Fruit fly (Drosophila melanogaster) whole organism, adult: ENCODE measurements around the gene CG2006.

Experiments
- CG11617 ChIP-seq: fragments of 200-800 bp; sonication (Bioruptor generic); optimal IDR thresholded peaks from 2 replicates; lab custom pipeline; 2017; ENCODE audit warnings: mild to moderate bottlenecking, missing biosample characterization, missing genetic modification reagents, missing genetic modification characterization
- CG12768 ChIP-seq: fragments of 200-800 bp; sonication (Bioruptor generic); optimal IDR thresholded peaks from 2 replicates; lab custom pipeline; 2017; ENCODE audit warnings: missing biosample characterization, missing genetic modification characterization, mild to moderate bottlenecking, moderate library complexity, missing genetic modification reagents
- CG14711 ChIP-seq: fragments of 200-800 bp; sonication (Bioruptor generic); optimal IDR thresholded peaks from 2 replicates; lab custom pipeline; 2018; ENCODE audit warnings: missing biosample characterization, mild to moderate bottlenecking, missing genetic modification characterization, moderate library complexity
- CG1620 ChIP-seq: fragments of 200-800 bp; sonication (Bioruptor generic); optimal IDR thresholded peaks from 2 replicates; lab custom pipeline; 2016; ENCODE audit warnings: missing biosample characterization, missing genetic modification characterization
- CG33017 ChIP-seq: fragments of 200-800 bp; sonication (Bioruptor generic); optimal IDR thresholded peaks from 2 replicates; lab custom pipeline; 2018; ENCODE audit warnings: missing biosample characterization, mild to moderate bottlenecking, missing genetic modification characterization, moderate library complexity
- CG5204 ChIP-seq: fragments of 200-800 bp; sonication (Bioruptor generic); optimal IDR thresholded peaks from 2 replicates; lab custom pipeline; 2016; ENCODE audit warnings: missing biosample characterization, missing genetic modification characterization
- CG7045 ChIP-seq: fragments of 200-800 bp; sonication (Bioruptor generic); optimal IDR thresholded peaks from 2 replicates; lab custom pipeline; 2017; ENCODE audit warnings: missing biosample characterization, mild to moderate bottlenecking, missing genetic modification characterization
- CG7101 ChIP-seq: fragments of 200-800 bp; sonication (Bioruptor generic); optimal IDR thresholded peaks from 2 replicates; lab custom pipeline; 2018; ENCODE audit warnings: missing biosample characterization, mild to moderate bottlenecking, missing genetic modification characterization, moderate library complexity
- Clk ChIP-seq: fragments of 200-800 bp; sonication (Bioruptor generic); optimal IDR thresholded peaks from 2 replicates; lab custom pipeline; 2017; ENCODE audit warnings: missing biosample characterization, missing genetic modification characterization
- Crg-1 ChIP-seq: fragments of 200-800 bp; sonication (Bioruptor generic); optimal IDR thresholded peaks from 2 replicates; lab custom pipeline; 2016; ENCODE audit warnings: missing biosample characterization, missing genetic modification characterization
- Hr96 ChIP-seq: fragments of 200-800 bp; sonication (Bioruptor generic); optimal IDR thresholded peaks from 2 replicates; lab custom pipeline; 2016; ENCODE audit warnings: missing biosample characterization, missing genetic modification characterization
- Mnt ChIP-seq: fragments of 200-800 bp; sonication (Bioruptor generic); optimal IDR thresholded peaks from 2 replicates; lab custom pipeline; 2016; ENCODE audit warnings: missing biosample characterization, mild to moderate bottlenecking, missing genetic modification characterization
- bab1 ChIP-seq: fragments of 200-800 bp; sonication (Bioruptor generic); optimal IDR thresholded peaks from 3 replicates; lab custom pipeline; 2019; ENCODE audit warnings: missing biosample characterization, mild to moderate bottlenecking, missing genetic modification characterization, moderate library complexity
- cic ChIP-seq: fragments of 200-800 bp; sonication (Bioruptor generic); optimal IDR thresholded peaks from 2 replicates; lab custom pipeline; 2017; ENCODE audit warnings: missing biosample characterization, mild to moderate bottlenecking, missing genetic modification characterization, moderate library complexity
- cnc ChIP-seq, 2 experiments: fragments of >200 bp; optimal IDR thresholded peaks; 2 replicates each; lab custom pipeline; 2017
- kay ChIP-seq: fragments of 200-800 bp; sonication (Bioruptor generic); peaks from one replicate; lab custom pipeline; 2016; ENCODE audit warnings: missing biosample characterization, missing genetic modification characterization, borderline replicate concordance
- ovo ChIP-seq: fragments of 200-800 bp; sonication (Bioruptor generic); optimal IDR thresholded peaks from 2 replicates; lab custom pipeline; 2016; ENCODE audit warnings: missing biosample characterization, missing genetic modification characterization
- pad ChIP-seq: fragments of 200-800 bp; sonication (Bioruptor generic); optimal IDR thresholded peaks from 3 replicates; lab custom pipeline; 2017; ENCODE audit warnings: missing biosample characterization, missing genetic modification characterization, mild to moderate bottlenecking, moderate library complexity, missing genetic modification reagents
- tj ChIP-seq: fragments of 200-800 bp; sonication (Bioruptor generic); optimal IDR thresholded peaks from 3 replicates; lab custom pipeline; 2017; ENCODE audit warnings: missing biosample characterization, mild to moderate bottlenecking, missing genetic modification characterization, moderate library complexity
- toe ChIP-seq: fragments of 200-800 bp; sonication (Bioruptor generic); optimal IDR thresholded peaks from 2 replicates; lab custom pipeline; 2016; ENCODE audit warnings: missing biosample characterization, missing genetic modification characterization

Gene CG2006

dm6 chr3R:29515417-29515816 lies 26.1 kb downstream of the CG2006 start, which contains the start of gene ND-20L:
Gene ND-20L (plus strand): TSS chr3R:29515717.
- TF ChIP-seq CG11617 = no peak
- TF ChIP-seq ovo (GFP tag; lab: Kevin White, UChicago) = no peak
- TF ChIP-seq Mnt (GFP tag; lab: Kevin White, UChicago) = no peak
- TF ChIP-seq pad (GFP tag; lab: Kevin White, UChicago) = no peak
- TF ChIP-seq CG12768 (GFP tag; lab: Kevin White, UChicago) = no peak
- no peak for TF ChIP-seq CG33017
- TF ChIP-seq CG7045 (GFP tag; lab: Kevin White, UChicago) = no peak
- TF ChIP-seq Clk (GFP tag; lab: Kevin White, UChicago) = no peak
- no peak for TF ChIP-seq CG5204 (GFP tag; lab: Kevin White, UChicago)
- TF ChIP-seq cic (GFP tag; lab: Kevin White, UChicago) = no peak

- TF ChIP-seq kay (GFP tag; lab: Kevin White, UChicago) (no peak), ovo (GFP tag; lab: Kevin White, UChicago) (no peak), Hr96 (GFP tag; lab: Kevin White, UChicago) (no peak), CG12768 (GFP tag; lab: Kevin White, UChicago) (no peak), cnc (optimal IDR thresholded peaks at IDR 0.05; lab: Kevin White, UChicago) (no peak), toe (GFP tag; lab: Kevin White, UChicago) (no peak)
Measured at dm6 chr3R:29516766-29517165, 27.5 kb downstream of the CG2006 start.

- TF ChIP-seq pad (GFP tag; lab: Kevin White, UChicago) (no peak), CG14711 (tag; lab: Kevin White, UChicago) (no peak), bab1 (GFP tag; lab: Kevin White, UChicago) (no peak), CG7045 (GFP tag; lab: Kevin White, UChicago) (no peak), CG33017 (no peak), CG7101 (no peak), ovo (GFP tag; lab: Kevin White, UChicago) (no peak), Mnt (GFP tag; lab: Kevin White, UChicago) (no peak), CG12768 (GFP tag; lab: Kevin White, UChicago) (no peak), Clk (GFP tag; lab: Kevin White, UChicago) (no peak), tj (GFP tag; lab: Kevin White, UChicago) (no peak), Crg-1 (GFP tag; lab: Kevin White, UChicago) (no peak)
Measured at dm6 chr3R:29517923-29518322, 28.7 kb downstream of the CG2006 start.

dm6 chr3R:29518498-29518897 lies 29.2 kb downstream of the CG2006 start:
- no peak for TF ChIP-seq Mnt (GFP tag; lab: Kevin White, UChicago)
- no peak for TF ChIP-seq ovo (GFP tag; lab: Kevin White, UChicago)

DNA sequence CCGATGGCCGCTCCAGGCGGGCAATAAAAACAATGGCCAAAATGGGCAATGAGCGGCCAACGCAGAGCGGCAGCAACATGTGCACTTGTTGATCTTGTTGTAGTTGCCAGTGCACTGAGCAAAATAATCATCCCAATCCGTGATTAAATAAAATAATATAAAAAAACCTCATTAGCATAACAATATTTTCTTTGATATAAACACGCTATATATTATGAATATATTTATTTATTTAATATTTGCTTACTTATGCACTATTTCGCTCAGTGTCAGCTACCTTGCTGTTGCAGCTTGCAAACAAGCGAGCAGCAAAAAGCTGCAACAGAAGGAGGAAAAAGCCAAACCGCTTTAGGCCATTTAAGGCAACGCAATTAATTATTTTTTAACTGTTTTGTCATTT lies 30.1 kb downstream of the CG2006 start:
- TF ChIP-seq bab1 (GFP tag; lab: Kevin White, UChicago) (no peak), Hr96 (GFP tag; lab: Kevin White, UChicago) (no peak), CG7101 (no peak), kay (GFP tag; lab: Kevin White, UChicago) (no peak), toe (GFP tag; lab: Kevin White, UChicago) (no peak), CG5204 (GFP tag; lab: Kevin White, UChicago) (no peak), CG7045 (GFP tag; lab: Kevin White, UChicago) (no peak), CG11617 (no peak), tj (GFP tag; lab: Kevin White, UChicago) (no peak), pad (GFP tag; lab: Kevin White, UChicago) (no peak), CG14711 (tag; lab: Kevin White, UChicago) (no peak), Clk (GFP tag; lab: Kevin White, UChicago) (no peak), ovo (GFP tag; lab: Kevin White, UChicago) (no peak), Mnt (GFP tag; lab: Kevin White, UChicago) (no peak), cnc (optimal IDR thresholded peaks at IDR 0.05; lab: Kevin White, UChicago) (no peak), Crg-1 (GFP tag; lab: Kevin White, UChicago) (no peak), cic (GFP tag; lab: Kevin White, UChicago) (no peak), CG33017 (no peak)

DNA sequence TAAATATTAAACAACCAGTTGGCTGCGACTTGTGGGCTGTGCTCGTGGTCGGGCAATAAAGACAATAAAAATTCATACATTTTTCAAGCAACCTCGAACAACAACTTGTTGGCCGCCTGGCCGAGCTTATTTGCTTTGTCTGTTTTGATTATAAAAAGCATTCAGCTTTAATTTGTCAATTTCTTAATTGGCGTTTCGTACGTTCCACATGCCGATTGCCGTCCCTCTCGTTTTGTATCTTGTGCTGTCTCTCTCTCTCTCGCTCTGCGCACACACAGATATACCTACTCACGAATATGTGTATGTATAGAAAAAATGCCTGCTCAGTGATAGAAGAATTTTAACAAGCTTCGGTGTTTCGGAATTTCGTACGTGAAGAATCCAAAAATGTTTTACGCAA lies 30.9 kb downstream of the CG2006 start:
- TF ChIP-seq CG5204 (GFP tag; lab: Kevin White, UChicago) (no peak), CG33017 (no peak), toe (GFP tag; lab: Kevin White, UChicago) (no peak), tj (GFP tag; lab: Kevin White, UChicago) (no peak), pad (GFP tag; lab: Kevin White, UChicago) (no peak), kay (GFP tag; lab: Kevin White, UChicago) (no peak), CG1620 (no peak), Crg-1 (GFP tag; lab: Kevin White, UChicago) (no peak), Hr96 (GFP tag; lab: Kevin White, UChicago) (no peak), cic (GFP tag; lab: Kevin White, UChicago) (no peak)

dm6 chr3R:29522164-29522563 lies 32.9 kb downstream of the CG2006 start:
- TF ChIP-seq CG12768 (GFP tag; lab: Kevin White, UChicago) (no peak), bab1 (GFP tag; lab: Kevin White, UChicago) (no peak), CG7101 (no peak), Clk (GFP tag; lab: Kevin White, UChicago) (no peak), CG33017 (no peak), toe (GFP tag; lab: Kevin White, UChicago) (no peak), pad (GFP tag; lab: Kevin White, UChicago) (no peak), ovo (GFP tag; lab: Kevin White, UChicago) (no peak), cnc (optimal IDR thresholded peaks at IDR 0.05; lab: Kevin White, UChicago) (no peak), Hr96 (GFP tag; lab: Kevin White, UChicago) (no peak), Mnt (GFP tag; lab: Kevin White, UChicago) (no peak), Crg-1 (GFP tag; lab: Kevin White, UChicago) (no peak), CG5204 (GFP tag; lab: Kevin White, UChicago) (no peak), CG1620 (no peak), CG11617 (no peak), cic (GFP tag; lab: Kevin White, UChicago) (no peak), CG7045 (GFP tag; lab: Kevin White, UChicago) (no peak), kay (GFP tag; lab: Kevin White, UChicago) (no peak)
